Worm (Caenorhabditis elegans) whole organism, L4/young adult: ENCODE results near the gene C03B1.9.

ENCODE experiments used
- W03F9.2 ChIP-seq: fragments of 150-350 bp; optimal IDR thresholded peaks from 2 replicates; lab custom pipeline; 2014; ENCODE audit warnings: missing biosample characterization, missing genetic modification characterization
- him-1 ChIP-seq: sonication (generic microtip); optimal IDR thresholded peaks from 2 replicates; lab custom pipeline; 2016; ENCODE audit warnings: missing genotype, missing genetic modification reagents, missing genetic modification characterization, missing compliant biosample characterization

- no peak for TF ChIP-seq him-1
- no peak for TF ChIP-seq W03F9.2 (tag; lab: Kevin White, UChicago)
These were observed 26.0 kb downstream of the C03B1.9 start for ce11 chrX:6320887-6321286.
